Fruit fly (Drosophila melanogaster) whole organism, embryonic: ENCODE data around the gene CG44271.

Experiments used
- ATbp ChIP-seq: fragments of 200-800 bp; sonication (Bioruptor generic); optimal IDR thresholded peaks from 2 replicates; lab custom pipeline; 2017; ENCODE audit warnings: missing biosample characterization, mild to moderate bottlenecking, missing genetic modification characterization, missing genetic modification reagents
- CG10267 ChIP-seq: fragments of 200-800 bp; sonication (Bioruptor generic); optimal IDR thresholded peaks from 2 replicates; lab custom pipeline; 2018; ENCODE audit warnings: missing biosample characterization, mild to moderate bottlenecking, missing genetic modification characterization, moderate library complexity
- CG10543 ChIP-seq: fragments of 200-800 bp; sonication (Bioruptor generic); optimal IDR thresholded peaks from 3 replicates; lab custom pipeline; 2017; ENCODE audit warnings: missing biosample characterization, mild to moderate bottlenecking, missing genetic modification characterization, moderate library complexity
- CG11247 ChIP-seq: fragments of 200-800 bp; sonication (Bioruptor generic); IDR thresholded peaks from 2 replicates; pipeline ENCODE4 v1.3.6; 2022; ENCODE audit warnings: missing biosample characterization, missing genetic modification characterization
- CG12769 ChIP-seq: fragments of 200-800 bp; sonication (Bioruptor generic); optimal IDR thresholded peaks from 2 replicates; lab custom pipeline; 2019; ENCODE audit warnings: missing biosample characterization, mild to moderate bottlenecking, missing genetic modification characterization, moderate library complexity
- CG15601 ChIP-seq: fragments of 200-800 bp; sonication (Bioruptor generic); optimal IDR thresholded peaks from 3 replicates; lab custom pipeline; 2019; ENCODE audit warnings: missing biosample characterization, mild to moderate bottlenecking, missing genetic modification characterization, moderate library complexity
- CG17328 ChIP-seq: fragments of 200-800 bp; sonication (Bioruptor generic); IDR thresholded peaks from 2 replicates; pipeline ENCODE4 v1.3.6; 2022; ENCODE audit warnings: missing biosample characterization, missing genetic modification characterization
- CG2116 ChIP-seq: fragments of 200-800 bp; sonication (Bioruptor generic); optimal IDR thresholded peaks from 3 replicates; lab custom pipeline; 2018; ENCODE audit warnings: missing biosample characterization, mild to moderate bottlenecking, missing genetic modification characterization
- CG2199 ChIP-seq: fragments of 200-800 bp; sonication (Bioruptor generic); IDR thresholded peaks from 3 replicates; pipeline ENCODE4 v1.3.6; 2022; ENCODE audit warnings: missing biosample characterization, missing genetic modification characterization
- CG2712 ChIP-seq: fragments of 200-800 bp; optimal IDR thresholded peaks from 3 replicates; lab custom pipeline; 2019; ENCODE audit warnings: missing biosample characterization, mild to moderate bottlenecking, missing genetic modification characterization, moderate library complexity
- CG2889 ChIP-seq: fragments of 200-800 bp; sonication (Bioruptor generic); IDR thresholded peaks from 3 replicates; pipeline ENCODE4 v1.3.6; 2022; ENCODE audit warnings: missing biosample characterization, missing genetic modification characterization
- CG32767 ChIP-seq: fragments of 200-800 bp; sonication (Bioruptor generic); IDR thresholded peaks from 2 replicates; pipeline ENCODE4 v1.3.6; 2022; ENCODE audit warnings: missing biosample characterization, missing genetic modification characterization
- CG42726 ChIP-seq: fragments of 200-800 bp; sonication (Bioruptor generic); IDR thresholded peaks from 2 replicates; pipeline ENCODE4 v1.3.6; 2022; ENCODE audit warnings: missing biosample characterization, missing genetic modification characterization; ENCODE audit not compliant: partially characterized antibody
- CG6254 ChIP-seq: fragments of 200-800 bp; sonication (Bioruptor generic); optimal IDR thresholded peaks from 3 replicates; lab custom pipeline; 2017; ENCODE audit warnings: mild to moderate bottlenecking, missing biosample characterization, missing genetic modification reagents, missing genetic modification characterization
- CG7839 ChIP-seq: fragments of 200-800 bp; sonication (Bioruptor generic); optimal IDR thresholded peaks from 3 replicates; lab custom pipeline; 2018; ENCODE audit warnings: missing biosample characterization, mild to moderate bottlenecking, missing genetic modification characterization, moderate library complexity
- CG8290 ChIP-seq, 3 experiments: fragments of 200-800 bp; sonication (Bioruptor generic); optimal IDR thresholded peaks; 2 replicates each; lab custom pipeline; 2016 to 2019; ENCODE audit warnings: missing biosample characterization in 3 of 3, missing genetic modification characterization in 3 of 3, mild to moderate bottlenecking in 2 of 3, moderate library complexity in 1 of 3
- E2f2 ChIP-seq: fragments of 200-800 bp; sonication (Bioruptor generic); IDR thresholded peaks from 2 replicates; pipeline ENCODE4 v1.3.6; 2022; ENCODE audit warnings: missing biosample characterization, missing genetic modification characterization
- Ets65A ChIP-seq: fragments of 200-800 bp; sonication (Bioruptor generic); peaks from one replicate; lab custom pipeline; 2016; ENCODE audit warnings: missing biosample characterization, missing genetic modification characterization
- Fer2 ChIP-seq: fragments of 200-800 bp; sonication (Bioruptor generic); optimal IDR thresholded peaks from 2 replicates; lab custom pipeline; 2018; ENCODE audit warnings: missing biosample characterization, mild to moderate bottlenecking, missing genetic modification characterization, moderate library complexity
- H2.0 ChIP-seq: fragments of 200-800 bp; sonication (Bioruptor generic); IDR thresholded peaks from 2 replicates; pipeline ENCODE4 v1.3.6; 2022; ENCODE audit warnings: missing biosample characterization, missing genetic modification characterization
- Oaz ChIP-seq: fragments of 200-800 bp; sonication (Bioruptor generic); IDR thresholded peaks from 2 replicates; pipeline ENCODE4 v1.3.6; 2022; ENCODE audit warnings: missing biosample characterization, missing genetic modification characterization
- Optix ChIP-seq: fragments of 200-800 bp; sonication (Bioruptor generic); IDR thresholded peaks from 3 replicates; pipeline ENCODE4 v1.3.6; 2022; ENCODE audit warnings: missing biosample characterization, missing genetic modification characterization
- Poxn ChIP-seq: fragments of 200-800 bp; sonication (Bioruptor generic); IDR thresholded peaks from 2 replicates; pipeline ENCODE4 v1.3.6; 2022; ENCODE audit warnings: missing biosample characterization, missing genetic modification characterization
- Tbp ChIP-seq: fragments of >200 bp; optimal IDR thresholded peaks from 2 replicates; lab custom pipeline; 2018; ENCODE audit warnings: missing biosample characterization, missing genetic modification characterization
- Vsx1 ChIP-seq: fragments of 200-800 bp; sonication (Bioruptor generic); optimal IDR thresholded peaks from 2 replicates; lab custom pipeline; 2017; ENCODE audit warnings: missing biosample characterization, mild to moderate bottlenecking, missing genetic modification characterization, missing genetic modification reagents
- ato ChIP-seq: fragments of 200-800 bp; sonication (Bioruptor generic); IDR thresholded peaks from 2 replicates; pipeline ENCODE4 v1.3.6; 2022; ENCODE audit warnings: missing biosample characterization, missing genetic modification characterization; ENCODE audit not compliant: partially characterized antibody
- ci ChIP-seq: fragments of 200-800 bp; sonication (Bioruptor generic); IDR thresholded peaks from 3 replicates; pipeline ENCODE4 v1.3.6; 2022; ENCODE audit warnings: missing biosample characterization, missing genetic modification characterization
- corto ChIP-seq: fragments of 200-800 bp; sonication (Bioruptor generic); optimal IDR thresholded peaks from 2 replicates; lab custom pipeline; 2016; ENCODE audit warnings: missing biosample characterization, mild to moderate bottlenecking, missing genetic modification characterization, moderate library complexity
- danr ChIP-seq: fragments of 200-800 bp; sonication (Bioruptor generic); IDR thresholded peaks from 2 replicates; pipeline ENCODE4 v1.3.6; 2022; ENCODE audit warnings: missing biosample characterization, missing genetic modification characterization
- dm ChIP-seq: fragments of 200-800 bp; sonication (Bioruptor generic); optimal IDR thresholded peaks from 3 replicates; lab custom pipeline; 2016; ENCODE audit warnings: missing biosample characterization, missing genetic modification characterization
- dmrt11E ChIP-seq: fragments of 200-800 bp; sonication (Bioruptor generic); optimal IDR thresholded peaks from 3 replicates; lab custom pipeline; 2018; ENCODE audit warnings: missing biosample characterization, mild to moderate bottlenecking, missing genetic modification characterization, moderate library complexity
- emc ChIP-seq: fragments of 200-800 bp; sonication (Bioruptor generic); optimal IDR thresholded peaks from 2 replicates; lab custom pipeline; 2016; ENCODE audit warnings: missing biosample characterization, missing genetic modification characterization
- ewg ChIP-seq: fragments of 200-800 bp; sonication (Bioruptor generic); optimal IDR thresholded peaks from 3 replicates; lab custom pipeline; 2017; ENCODE audit warnings: mild to moderate bottlenecking, missing biosample characterization, missing genetic modification reagents, missing genetic modification characterization
- eyg ChIP-seq: fragments of 200-800 bp; sonication (Bioruptor generic); optimal IDR thresholded peaks from 3 replicates; lab custom pipeline; 2016; ENCODE audit warnings: missing biosample characterization, missing genetic modification characterization
- fd102C ChIP-seq: fragments of 200-800 bp; sonication (Bioruptor generic); optimal IDR thresholded peaks from 2 replicates; lab custom pipeline; 2018; ENCODE audit warnings: missing biosample characterization, mild to moderate bottlenecking, missing genetic modification characterization, moderate library complexity
- h ChIP-seq: fragments of >200 bp; optimal IDR thresholded peaks from 2 replicates; lab custom pipeline; 2017
- hbn ChIP-seq: fragments of 200-800 bp; sonication (Bioruptor generic); IDR thresholded peaks from 2 replicates; pipeline ENCODE4 v1.3.6; 2022; ENCODE audit warnings: missing biosample characterization, missing genetic modification characterization; ENCODE audit not compliant: partially characterized antibody
- jigr1 ChIP-seq: fragments of 200-800 bp; sonication (Bioruptor generic); IDR thresholded peaks from 3 replicates; pipeline ENCODE4 v1.3.6; 2022; ENCODE audit warnings: missing biosample characterization, missing genetic modification characterization
- jing ChIP-seq: fragments of 200-800 bp; sonication (Bioruptor generic); optimal IDR thresholded peaks from 2 replicates; lab custom pipeline; 2018; ENCODE audit warnings: missing biosample characterization, mild to moderate bottlenecking, missing genetic modification characterization
- nerfin-2 ChIP-seq: fragments of 200-800 bp; sonication (Bioruptor generic); IDR thresholded peaks from 2 replicates; pipeline ENCODE4 v1.3.6; 2022; ENCODE audit warnings: missing biosample characterization, missing genetic modification characterization; ENCODE audit not compliant: partially characterized antibody
- onecut ChIP-seq: fragments of 200-800 bp; sonication (Bioruptor generic); IDR thresholded peaks from 2 replicates; pipeline ENCODE4 v1.3.6; 2022; ENCODE audit warnings: missing biosample characterization, missing genetic modification characterization
- pros ChIP-seq: fragments of 200-800 bp; sonication (Bioruptor generic); optimal IDR thresholded peaks from 3 replicates; lab custom pipeline; 2019; ENCODE audit warnings: missing biosample characterization, mild to moderate bottlenecking, missing genetic modification characterization, moderate library complexity
- psq ChIP-seq: fragments of 200-800 bp; sonication (Bioruptor generic); optimal IDR thresholded peaks from 2 replicates; lab custom pipeline; 2017; ENCODE audit warnings: missing biosample characterization, missing genetic modification characterization
- schlank ChIP-seq: fragments of 200-800 bp; sonication (Bioruptor generic); optimal IDR thresholded peaks from 2 replicates; lab custom pipeline; 2018; ENCODE audit warnings: missing biosample characterization, mild to moderate bottlenecking, missing genetic modification characterization
- scrt ChIP-seq: fragments of 200-800 bp; sonication (Bioruptor generic); optimal IDR thresholded peaks from 2 replicates; lab custom pipeline; 2018; ENCODE audit warnings: missing biosample characterization, mild to moderate bottlenecking, missing genetic modification characterization, moderate library complexity
- sens ChIP-seq: fragments of 200-800 bp; sonication (Bioruptor generic); peaks from one replicate; lab custom pipeline; 2016; ENCODE audit warnings: missing biosample characterization, missing genetic modification characterization
- trem ChIP-seq: fragments of 200-800 bp; optimal IDR thresholded peaks from 3 replicates; lab custom pipeline; 2019; ENCODE audit warnings: missing biosample characterization, mild to moderate bottlenecking, missing genetic modification characterization, moderate library complexity
- vvl ChIP-seq: fragments of 200-800 bp; sonication (Bioruptor generic); IDR thresholded peaks from 2 replicates; pipeline ENCODE4 v1.3.6; 2022; ENCODE audit warnings: missing biosample characterization, missing genetic modification characterization
- zen2 ChIP-seq: fragments of 200-800 bp; sonication (Bioruptor generic); IDR thresholded peaks from 3 replicates; pipeline ENCODE4 v1.3.6; 2022; ENCODE audit warnings: missing biosample characterization, missing genetic modification characterization; ENCODE audit not compliant: partially characterized antibody
- zfh1 ChIP-seq: fragments of 200-800 bp; sonication (Bioruptor generic); IDR thresholded peaks from 3 replicates; pipeline ENCODE4 v1.3.6; 2022; ENCODE audit warnings: missing biosample characterization, missing genetic modification characterization

The CG44271 gene

dm6 chr2L:6721710-6722109, 26.0 kb downstream of the CG44271 start:
- TF ChIP-seq ci (GFP tag; lab: Robert Waterston, UW) (0 out of 3 replicates have a peak, but pooled peaks have one; percentile 23), Fer2 (tag; lab: Kevin White, UChicago) (no peak), CG17328 (0 out of 2 replicates have a peak, but pooled peaks have one; percentile 10), Ets65A (GFP tag; lab: Kevin White, UChicago) (peak; percentile 92)
- TF ChIP-seq, all 482 proteins: peak for 3

DNA sequence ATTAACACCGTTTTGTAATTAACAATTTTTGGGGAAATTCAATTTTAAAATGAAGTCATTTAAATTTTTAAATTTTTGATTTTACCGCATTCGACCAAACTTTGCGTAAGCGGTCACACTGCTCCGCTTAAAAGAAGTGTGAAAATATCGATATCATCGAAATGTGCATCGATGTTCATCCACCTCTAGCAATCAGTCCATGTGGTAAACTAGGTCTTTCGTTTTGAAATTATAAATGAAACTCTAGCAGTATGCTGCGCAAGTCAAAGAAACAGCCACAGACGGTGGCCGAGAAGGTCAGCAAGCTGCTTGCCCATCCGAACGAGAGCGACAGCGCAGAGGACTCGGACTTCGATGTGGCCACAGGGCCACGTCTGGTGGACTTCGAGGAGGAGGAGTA, 30.3 kb downstream of the CG44271 start, which contains the start of gene Aatf:
Aatf (plus strand) TSS at position 166 of the 400 bp plus-strand sequence.
- TF ChIP-seq CG2116 (GFP tag; lab: Kevin White, UChicago), result peak; percentile 81
- TF ChIP-seq CG11247 (GFP tag; lab: Robert Waterston, UW), result no peak
- no peak for TF ChIP-seq dmrt11E
- no peak for TF ChIP-seq corto (GFP tag; lab: Kevin White, UChicago)
- no peak for TF ChIP-seq vvl (GFP tag; lab: Robert Waterston, UW)
- no peak for TF ChIP-seq h (lab: Kevin White, UChicago)
- peak; percentile 58 for TF ChIP-seq trem (tag; lab: Kevin White, UChicago)
- TF ChIP-seq zen2 (GFP tag; lab: Robert Waterston, UW), result peak; percentile 77
- no peak for TF ChIP-seq CG7839 (tag; lab: Kevin White, UChicago)
- TF ChIP-seq E2f2 (GFP tag; lab: Robert Waterston, UW), result peak; percentile 99
- no peak for TF ChIP-seq danr (GFP tag; lab: Robert Waterston, UW)
- TF ChIP-seq onecut (GFP tag; lab: Robert Waterston, UW), result no peak
- no peak for TF ChIP-seq CG10543 (GFP tag; lab: Kevin White, UChicago)
- TF ChIP-seq CG15601 (tag; lab: Kevin White, UChicago), result no peak
- no peak for TF ChIP-seq CG6254 (GFP tag; lab: Kevin White, UChicago)
- no peak for TF ChIP-seq scrt (GFP tag; lab: Kevin White, UChicago)
- TF ChIP-seq CG2199 (GFP tag; lab: Robert Waterston, UW), result no peak
- TF ChIP-seq sens (GFP tag; lab: Kevin White, UChicago), result peak; percentile 77
- TF ChIP-seq H2.0, result no peak
- TF ChIP-seq Optix (GFP tag; lab: Robert Waterston, UW), result no peak
- TF ChIP-seq schlank (tag; lab: Kevin White, UChicago), result no peak
- TF ChIP-seq CG42726, result peak; percentile 85
- TF ChIP-seq CG2889 (GFP tag; lab: Robert Waterston, UW), result no peak
- TF ChIP-seq CG8290 (GFP tag; optimal IDR thresholded peaks at IDR 0.05; lab: Kevin White, UChicago), result no peak
- TF ChIP-seq CG8290 (tag; optimal IDR thresholded peaks at IDR 0.05; lab: Kevin White, UChicago), result no peak
- peak; percentile 14 for TF ChIP-seq CG2712 (tag; lab: Kevin White, UChicago)
- no peak for TF ChIP-seq zfh1
- no peak for TF ChIP-seq ATbp (GFP tag; lab: Kevin White, UChicago)
- peak; percentile 85 for TF ChIP-seq hbn (GFP tag; lab: Robert Waterston, UW)
- TF ChIP-seq jing (GFP tag; lab: Kevin White, UChicago), result no peak
- no peak for TF ChIP-seq Tbp
- peak; percentile 94 for TF ChIP-seq dm (GFP tag; lab: Kevin White, UChicago)
- peak; percentile 64 for TF ChIP-seq ato
- peak; percentile 50 for TF ChIP-seq CG10267 (tag; lab: Kevin White, UChicago)
- TF ChIP-seq jigr1, result no peak
- no peak for TF ChIP-seq eyg
- no peak for TF ChIP-seq ewg (GFP tag; lab: Kevin White, UChicago)
- TF ChIP-seq CG32767 (GFP tag; lab: Robert Waterston, UW), result no peak
- TF ChIP-seq nerfin-2 (GFP tag; lab: Robert Waterston, UW), result peak; percentile 65; the same call in 1 of the 2 replicates
- no peak for TF ChIP-seq fd102C (GFP tag; lab: Kevin White, UChicago)
- TF ChIP-seq emc (GFP tag; lab: Kevin White, UChicago), result no peak
- no peak for TF ChIP-seq Oaz
- TF ChIP-seq pros, result no peak
- TF ChIP-seq Poxn, result no peak
- no peak for TF ChIP-seq psq
- TF ChIP-seq CG12769 (tag; lab: Kevin White, UChicago), result no peak
- TF ChIP-seq Vsx1 (GFP tag; lab: Kevin White, UChicago), result no peak
